Worm (Caenorhabditis elegans) whole organism, late embryonic: ENCODE data around the gene F08F8.7.

Source experiments
- C38D4.7 ChIP-seq: fragments of 200-800 bp; sonication (Bioruptor generic); optimal IDR thresholded peaks from 2 replicates; lab custom pipeline; 2018; ENCODE audit warnings: mild to moderate bottlenecking, missing genetic modification characterization, moderate library complexity, missing compliant biosample characterization
- K02D7.2 ChIP-seq: sonication (generic microtip); optimal IDR thresholded peaks from 2 replicates; lab custom pipeline; 2017; ENCODE audit warnings: mild to moderate bottlenecking, missing genetic modification characterization, missing compliant biosample characterization
- K09A11.1 ChIP-seq: sonication (generic microtip); optimal IDR thresholded peaks from 2 replicates; lab custom pipeline; 2017; ENCODE audit warnings: antibody characterized with exemption, mild to moderate bottlenecking, missing genetic modification characterization, missing compliant biosample characterization; ENCODE audit not compliant: insufficient read depth
- Y22D7AL.16 ChIP-seq: sonication (generic microtip); optimal IDR thresholded peaks from 2 replicates; lab custom pipeline; 2016; ENCODE audit warnings: missing genetic modification characterization, missing compliant biosample characterization
- ama-1 ChIP-seq: fragments of 150-350 bp; optimal IDR thresholded peaks from 2 replicates; lab custom pipeline; 2014
- ceh-19 ChIP-seq: fragments of 200-800 bp; sonication (Bioruptor generic); optimal IDR thresholded peaks from 2 replicates; lab custom pipeline; 2018; ENCODE audit warnings: mild to moderate bottlenecking, missing genetic modification characterization, missing compliant biosample characterization
- ceh-22 ChIP-seq: sonication (generic microtip); optimal IDR thresholded peaks from 2 replicates; lab custom pipeline; 2017; ENCODE audit warnings: missing biosample characterization, missing genetic modification characterization
- ceh-31 ChIP-seq: sonication (generic microtip); optimal IDR thresholded peaks from 2 replicates; lab custom pipeline; 2016; ENCODE audit warnings: missing genetic modification characterization, missing compliant biosample characterization
- ceh-45 ChIP-seq: fragments of 200-800 bp; sonication (Bioruptor generic); IDR thresholded peaks from 2 replicates; pipeline ENCODE4 v1.3.6; 2022; ENCODE audit warnings: missing genetic modification reagents, missing genetic modification characterization, missing compliant biosample characterization
- ceh-6 ChIP-seq: fragments of 200-800 bp; sonication (Bioruptor generic); optimal IDR thresholded peaks from 2 replicates; lab custom pipeline; 2018; ENCODE audit warnings: mild to moderate bottlenecking, missing genetic modification characterization, missing compliant biosample characterization
- che-1 ChIP-seq: sonication (generic microtip); optimal IDR thresholded peaks from 2 replicates; lab custom pipeline; 2016; ENCODE audit warnings: mild to moderate bottlenecking, missing genetic modification characterization, missing compliant biosample characterization
- elt-2 ChIP-seq: sonication (generic microtip); optimal IDR thresholded peaks from 2 replicates; lab custom pipeline; 2016; ENCODE audit warnings: missing genetic modification reagents, missing genetic modification characterization, missing compliant biosample characterization
- fkh-6 ChIP-seq: sonication (generic microtip); optimal IDR thresholded peaks from 2 replicates; lab custom pipeline; 2016; ENCODE audit warnings: missing genetic modification characterization, missing compliant biosample characterization
- gmeb-2 ChIP-seq: sonication (generic microtip); optimal IDR thresholded peaks from 2 replicates; lab custom pipeline; 2016; ENCODE audit warnings: missing genetic modification characterization, inconsistent platforms, missing compliant biosample characterization
- hlh-30 ChIP-seq: sonication (generic microtip); optimal IDR thresholded peaks from 2 replicates; lab custom pipeline; 2017; ENCODE audit warnings: antibody characterized with exemption, missing genetic modification characterization, missing compliant biosample characterization; ENCODE audit not compliant: insufficient read depth
- lim-6 ChIP-seq: sonication (generic microtip); optimal IDR thresholded peaks from 2 replicates; lab custom pipeline; 2016; ENCODE audit warnings: missing genetic modification characterization, missing compliant biosample characterization
- nhr-11 ChIP-seq: fragments of 150-350 bp; optimal IDR thresholded peaks from 2 replicates; lab custom pipeline; 2014; ENCODE audit warnings: missing biosample characterization, missing genetic modification characterization
- npax-4 ChIP-seq: sonication (generic microtip); optimal IDR thresholded peaks from 2 replicates; lab custom pipeline; 2016; ENCODE audit warnings: missing genetic modification characterization, missing compliant biosample characterization
- pag-3 ChIP-seq: sonication (generic microtip); optimal IDR thresholded peaks from 2 replicates; lab custom pipeline; 2016; ENCODE audit warnings: missing compliant biosample characterization, missing genetic modification characterization, borderline replicate concordance
- pat-9 ChIP-seq: fragments of 200-800 bp; sonication (Bioruptor generic); optimal IDR thresholded peaks from 2 replicates; lab custom pipeline; 2018; ENCODE audit warnings: mild to moderate bottlenecking, missing genetic modification characterization, moderate library complexity, missing compliant biosample characterization
- pax-1 ChIP-seq: fragments of 150-350 bp; optimal IDR thresholded peaks from 2 replicates; lab custom pipeline; 2014; ENCODE audit warnings: missing biosample characterization, missing genetic modification characterization
- pha-2 ChIP-seq: sonication (generic microtip); optimal IDR thresholded peaks from 2 replicates; lab custom pipeline; 2017; ENCODE audit warnings: mild to moderate bottlenecking, missing genetic modification characterization, missing compliant biosample characterization
- pha-4 ChIP-seq: fragments of 150-350 bp; optimal IDR thresholded peaks from 2 replicates; lab custom pipeline; 2018; ENCODE audit warnings: missing biosample characterization, missing genetic modification reagents, missing genetic modification characterization
- pqm-1 ChIP-seq: sonication (generic microtip); optimal IDR thresholded peaks from 2 replicates; lab custom pipeline; 2016; ENCODE audit warnings: missing genetic modification characterization, missing compliant biosample characterization
- pros-1 ChIP-seq: fragments of 150-350 bp; optimal IDR thresholded peaks from 2 replicates; lab custom pipeline; 2014; ENCODE audit warnings: missing biosample characterization, missing genetic modification reagents, missing genetic modification characterization
- ref-2 ChIP-seq: sonication (generic microtip); optimal IDR thresholded peaks from 2 replicates; lab custom pipeline; 2016; ENCODE audit warnings: missing genetic modification characterization, missing compliant biosample characterization
- rnt-1 ChIP-seq: sonication (generic microtip); optimal IDR thresholded peaks from 2 replicates; lab custom pipeline; 2016; ENCODE audit warnings: missing genetic modification characterization, missing compliant biosample characterization
- sox-4 ChIP-seq: sonication (generic microtip); optimal IDR thresholded peaks from 2 replicates; lab custom pipeline; 2017; ENCODE audit warnings: mild to moderate bottlenecking, missing genetic modification characterization, inconsistent platforms, missing compliant biosample characterization
- tbx-7 ChIP-seq: sonication (generic microtip); optimal IDR thresholded peaks from 2 replicates; lab custom pipeline; 2016; ENCODE audit warnings: missing genotype, missing genetic modification characterization, missing compliant biosample characterization
- ttx-3 ChIP-seq: sonication (generic microtip); optimal IDR thresholded peaks from 2 replicates; lab custom pipeline; 2016; ENCODE audit warnings: missing genetic modification reagents, missing genetic modification characterization, missing compliant biosample characterization
- unc-42 ChIP-seq: sonication (generic microtip); optimal IDR thresholded peaks from 2 replicates; lab custom pipeline; 2016; ENCODE audit warnings: missing genotype, missing genetic modification characterization, missing compliant biosample characterization
- unc-55 ChIP-seq: sonication (generic microtip); optimal IDR thresholded peaks from 2 replicates; lab custom pipeline; 2017; ENCODE audit warnings: missing biosample characterization, missing genetic modification reagents, missing genetic modification characterization

Gene F08F8.7

DNA sequence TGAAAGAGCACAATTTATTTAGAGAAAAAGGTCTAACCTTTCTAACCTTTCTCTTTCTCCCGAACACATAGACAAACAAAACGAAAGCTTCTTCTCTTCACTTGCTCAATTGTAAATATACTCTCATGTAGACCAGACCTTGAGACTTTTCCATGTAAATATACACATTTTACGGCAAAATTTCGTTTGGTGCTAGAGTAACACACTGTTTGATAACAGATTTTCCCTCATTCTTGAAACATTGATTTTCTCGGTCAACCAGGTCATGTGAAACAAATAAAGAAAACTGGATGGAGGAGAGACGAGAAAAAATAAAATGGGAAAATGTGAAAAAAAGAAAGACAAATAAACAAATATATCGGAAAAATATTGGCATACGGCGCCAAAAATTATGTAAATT lies 24.9 kb downstream of the F08F8.7 start:
- TF ChIP-seq ceh-19 (GFP tag; lab: Kevin White, UChicago) (no peak), pros-1 (tag; lab: Kevin White, UChicago) (no peak), pha-2 (tag; lab: Kevin White, UChicago) (no peak), ceh-31 (no peak), ama-1 (lab: Kevin White, UChicago) (no peak), pag-3 (no peak), sox-4 (tag; lab: Kevin White, UChicago) (no peak), K02D7.2 (tag; lab: Kevin White, UChicago) (no peak), pha-4 (tag; lab: Kevin White, UChicago) (no peak), ref-2 (no peak), unc-42 (tag; lab: Kevin White, UChicago) (no peak), rnt-1 (tag; lab: Kevin White, UChicago) (no peak), fkh-6 (no peak), ceh-22 (tag; lab: Kevin White, UChicago) (no peak), K09A11.1 (tag; lab: Kevin White, UChicago) (no peak), pat-9 (tag; lab: Kevin White, UChicago) (no peak), Y22D7AL.16 (no peak)

DNA sequence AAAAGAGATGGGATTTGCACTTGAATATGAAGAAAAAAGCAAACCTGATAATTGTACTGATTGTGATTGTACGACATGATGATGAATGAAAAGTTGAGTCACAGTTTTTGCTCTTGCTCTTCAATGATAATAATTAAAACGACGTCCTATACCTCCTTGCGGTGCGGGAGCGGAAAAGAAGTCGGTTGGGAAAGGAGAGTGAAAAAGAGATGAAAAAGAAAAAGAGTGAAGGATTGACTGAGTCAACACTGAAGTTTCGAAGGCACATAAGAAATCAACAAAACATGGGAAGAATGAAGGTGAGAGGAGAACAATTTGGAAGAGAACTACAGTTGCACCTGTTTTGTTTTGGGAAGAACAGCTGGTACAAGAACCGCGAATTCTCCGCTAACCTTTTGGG lies 27.6 kb downstream of the F08F8.7 start, which contains the start of gene F56C9.8:
Gene F56C9.8, minus strand, starts transcription at position 120 of the 400 bp plus-strand sequence.
- TF ChIP-seq nhr-11 (tag; lab: Kevin White, UChicago) (no peak), lim-6 (tag; lab: Kevin White, UChicago) (no peak), ceh-45 (no peak), tbx-7 (tag; lab: Kevin White, UChicago) (no peak), rnt-1 (tag; lab: Kevin White, UChicago) (no peak), unc-55 (no peak), ttx-3 (tag; lab: Kevin White, UChicago) (no peak), ceh-6 (no peak), npax-4 (tag; lab: Kevin White, UChicago) (no peak), K09A11.1 (tag; lab: Kevin White, UChicago) (no peak), che-1 (tag; lab: Kevin White, UChicago) (no peak), unc-42 (tag; lab: Kevin White, UChicago) (no peak), pat-9 (tag; lab: Kevin White, UChicago) (no peak), pag-3 (no peak), pha-4 (tag; lab: Kevin White, UChicago) (no peak)

DNA sequence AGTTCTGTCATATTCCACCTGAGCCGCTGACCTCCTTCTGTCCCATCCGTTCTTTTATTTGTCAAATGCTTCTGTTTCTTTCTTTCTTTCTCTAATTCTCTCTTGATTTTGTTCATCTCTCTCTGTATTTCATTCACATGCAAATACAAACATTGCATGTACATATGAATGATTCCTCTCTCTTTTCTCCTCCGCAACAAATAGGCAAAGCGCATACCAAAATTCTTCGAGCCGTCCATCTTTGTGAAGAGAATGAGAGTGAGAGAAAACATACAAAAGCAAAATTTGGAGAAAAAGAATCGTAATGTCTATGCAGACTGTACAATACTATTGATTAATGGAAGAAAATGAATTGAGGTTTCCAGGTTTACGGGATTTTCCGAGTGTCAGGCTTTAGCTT lies 29.6 kb downstream of the F08F8.7 start:
- TF ChIP-seq ceh-19 (GFP tag; lab: Kevin White, UChicago) = peak; percentile 33
- no peak for TF ChIP-seq pha-4 (tag; lab: Kevin White, UChicago)
- TF ChIP-seq pax-1 (tag; lab: Kevin White, UChicago) = peak; percentile 14

DNA sequence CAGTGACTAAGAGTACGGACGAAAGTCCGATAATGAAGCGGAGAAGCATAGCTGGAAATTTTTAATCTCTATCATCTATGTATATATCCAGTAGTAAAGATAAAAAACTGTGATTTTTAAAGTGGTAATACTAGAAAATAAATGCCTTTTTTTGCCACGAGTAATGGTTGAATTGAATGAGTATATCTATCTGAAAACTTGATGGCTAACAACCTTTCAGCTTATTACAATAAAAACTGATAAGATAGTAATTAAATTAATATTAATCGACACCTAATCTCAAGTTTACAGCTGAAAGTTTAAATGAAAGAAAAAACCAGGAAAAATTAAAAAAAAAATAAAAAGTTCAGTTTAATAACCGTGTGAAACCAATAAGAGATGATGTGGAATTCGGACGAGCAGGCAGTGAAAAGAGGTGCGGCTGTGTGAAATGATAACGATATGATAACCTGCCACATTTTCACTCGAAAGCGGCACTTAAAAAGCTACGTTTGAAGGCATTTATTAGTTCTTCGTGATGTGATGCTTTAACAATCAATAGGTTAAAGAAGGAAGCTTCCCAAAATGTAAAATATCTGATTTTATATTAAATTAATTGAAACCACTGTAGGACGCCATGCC lies 31.9 kb downstream of the F08F8.7 start, which contains the start of gene nspg-6:
Gene nspg-6, minus strand, starts transcription at position 51 of the 621 bp plus-strand sequence.
- no peak for TF ChIP-seq hlh-30
- TF ChIP-seq C38D4.7 = no peak
- no peak for TF ChIP-seq elt-2
- no peak for TF ChIP-seq ama-1 (lab: Kevin White, UChicago)

DNA sequence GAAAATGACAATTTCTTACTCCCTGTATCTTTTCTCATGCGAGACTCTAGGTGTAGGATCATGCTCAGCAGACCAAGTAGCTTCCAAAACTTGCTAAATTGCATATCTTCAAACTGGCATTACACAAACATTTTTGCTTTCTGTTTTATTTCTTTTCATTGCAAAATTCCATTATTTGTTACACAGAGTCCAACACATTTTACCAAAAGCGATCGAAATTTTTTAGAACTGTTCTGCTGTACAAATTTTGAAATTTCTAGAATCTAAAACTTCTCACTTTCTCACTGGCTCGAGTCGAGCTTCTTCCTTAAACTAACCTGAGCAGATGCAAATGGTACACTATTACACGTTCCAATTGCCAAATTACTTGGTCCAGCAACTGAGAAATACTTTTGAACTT lies 32.5 kb downstream of the F08F8.7 start:
- TF ChIP-seq K02D7.2 (tag; lab: Kevin White, UChicago) (no peak), pax-1 (tag; lab: Kevin White, UChicago) (no peak), unc-55 (no peak), pqm-1 (tag; lab: Kevin White, UChicago) (no peak), ceh-22 (tag; lab: Kevin White, UChicago) (no peak), gmeb-2 (tag; lab: Kevin White, UChicago) (no peak), ceh-45 (no peak), C38D4.7 (no peak), pha-4 (tag; lab: Kevin White, UChicago) (no peak)
- TF ChIP-seq, all 69 proteins: peak for 0
